Worm (Caenorhabditis elegans) whole organism, midembryonic: ENCODE measurements around the gene T27E4.1.

Source experiments
- T22C8.4 ChIP-seq: fragments of 200-800 bp; sonication (Bioruptor generic); IDR thresholded peaks from 2 replicates; pipeline ENCODE4 v1.3.6; 2022; ENCODE audit warnings: missing genetic modification characterization, missing compliant biosample characterization
- flt-1 ChIP-seq: fragments of 200-800 bp; sonication (Bioruptor generic); IDR thresholded peaks from 2 replicates; pipeline ENCODE4 v1.3.6; 2022; ENCODE audit warnings: missing genetic modification characterization, missing compliant biosample characterization
- klf-2 ChIP-seq: fragments of 200-800 bp; sonication (Bioruptor generic); conservative IDR thresholded peaks from 2 replicates; pipeline ENCODE4 v1.3.6; 2022; ENCODE audit warnings: missing genetic modification reagents, missing genetic modification characterization, missing compliant biosample characterization
- med-1 ChIP-seq: sonication (generic microtip); optimal IDR thresholded peaks from 2 replicates; lab custom pipeline; 2017; ENCODE audit warnings: missing genetic modification characterization, mild to moderate bottlenecking, missing compliant biosample characterization, antibody characterized with exemption, missing genetic modification reagents; ENCODE audit not compliant: insufficient read depth
- ref-1 ChIP-seq: fragments of 200-800 bp; sonication (Bioruptor generic); conservative IDR thresholded peaks from 2 replicates; pipeline ENCODE4 v1.3.6; 2022; ENCODE audit warnings: missing genetic modification reagents, missing genetic modification characterization, missing compliant biosample characterization
- ztf-23 ChIP-seq: fragments of 200-800 bp; sonication (Bioruptor generic); IDR thresholded peaks from 2 replicates; pipeline ENCODE4 v1.3.6; 2022; ENCODE audit warnings: missing genetic modification reagents, missing genetic modification characterization, missing compliant biosample characterization
- ztf-29 ChIP-seq: fragments of 200-800 bp; sonication (Bioruptor generic); IDR thresholded peaks from 2 replicates; pipeline ENCODE4 v1.3.6; 2022; ENCODE audit warnings: missing genetic modification reagents, missing genetic modification characterization, missing compliant biosample characterization

ce11 chrV:9137618-9138017 is 45.5 kb downstream of the T27E4.1 start, which contains the start of gene pitr-2:
- TF ChIP-seq ref-1 (no peak), med-1 (no peak), flt-1 (no peak), klf-2 (GFP tag; lab: Robert Waterston, UW) (no peak), ztf-23 (no peak), ztf-29 (GFP tag; lab: Robert Waterston, UW) (no peak), T22C8.4 (GFP tag; lab: Robert Waterston, UW) (no peak)
